Worm (Caenorhabditis elegans): ENCODE measurements around the gene F42A6.5.

Gene F42A6.5

DNA sequence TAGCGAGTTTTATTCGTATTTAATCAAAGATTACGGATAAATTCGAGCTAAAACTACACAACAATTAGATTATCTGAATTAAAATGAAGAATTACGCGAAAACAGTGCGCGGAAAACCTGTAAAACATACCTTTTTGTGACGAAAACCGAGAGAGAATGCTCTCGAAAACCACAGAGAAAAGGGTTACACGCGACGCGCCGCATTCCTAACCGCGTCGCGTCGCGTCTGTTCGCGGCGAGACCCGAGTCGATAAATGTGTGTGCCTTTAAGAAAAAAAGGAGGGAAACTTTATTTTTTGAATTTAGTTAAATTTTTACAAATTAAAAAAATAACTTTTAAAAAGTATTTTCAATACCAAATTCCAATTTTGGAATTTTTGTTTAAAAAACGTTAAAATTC, 7.0 kb upstream of the F42A6.5 start, which contains the start of gene hrpa-1 (continued):
- TF ChIP-seq lin-35 (GFP tag; optimal IDR thresholded peaks at IDR 0.05) (peak in 2 of 3 experiments; percentile 37 to 92), dpl-1 (GFP tag; optimal IDR thresholded peaks at IDR 0.05) (peak; percentile 88), nfyb-1 (GFP tag; IDR thresholded peaks at IDR 0.05) (0 out of 2 replicates have a peak, but pooled peaks have one; percentile 14), xnd-1 (tag; optimal IDR thresholded peaks at IDR 0.05) (no peak), ama-1 (optimal IDR thresholded peaks at IDR 0.05) (no peak), ama-1 (GFP tag; optimal IDR thresholded peaks at IDR 0.05) (no peak), Y79H2A.3 (GFP tag; conservative IDR thresholded peaks at IDR 0.05) (no peak), Y56A3A.18 (GFP tag; IDR thresholded peaks at IDR 0.05) (no peak), egrh-3 (GFP tag; IDR thresholded peaks at IDR 0.05) (no peak), attf-5 (GFP tag; optimal IDR thresholded peaks at IDR 0.05) (peak; percentile 45), lin-26 (GFP tag; IDR thresholded peaks at IDR 0.05) (no peak), snpc-1.3 (tag; optimal IDR thresholded peaks at IDR 0.05; ENCODE audit: insufficient read depth) (peak; percentile 52), hsf-1 (GFP tag; IDR thresholded peaks at IDR 0.05) (peak; percentile 83), nhr-80 (tag; optimal IDR thresholded peaks at IDR 0.05) (no peak), F23B12.7 (tag; optimal IDR thresholded peaks at IDR 0.05; ENCODE audit: insufficient read depth) (peak; percentile 66), C17E4.6 (GFP tag; IDR thresholded peaks at IDR 0.05) (no peak), ztf-18 (tag; optimal IDR thresholded peaks at IDR 0.05) (peak; percentile 2), Y95B8A.8 (GFP tag; IDR thresholded peaks at IDR 0.05) (peak; percentile 26; the same call in 1 of the 2 replicates), lin-54 (GFP tag; optimal IDR thresholded peaks at IDR 0.05) (peak; percentile 85), let-607 (tag; optimal IDR thresholded peaks at IDR 0.05) (peak in 1 of 2 experiments; percentile 30), chd-7 (tag; optimal IDR thresholded peaks at IDR 0.05) (no peak), F37B4.10 (GFP tag; IDR thresholded peaks at IDR 0.05) (no peak), madf-10 (tag; optimal IDR thresholded peaks at IDR 0.05) (peak; percentile 51), nhr-90 (tag; optimal IDR thresholded peaks at IDR 0.05) (no peak), hrde-1 (tag; optimal IDR thresholded peaks at IDR 0.05; ENCODE audit: borderline replicate concordance) (no peak), athp-1 (tag; optimal IDR thresholded peaks at IDR 0.05) (no peak), tbp1 (GFP tag; optimal IDR thresholded peaks at IDR 0.05) (peak; percentile 56), Y53F4B.3 (GFP tag; IDR thresholded peaks at IDR 0.05) (no peak), F55B11.4 (tag; optimal IDR thresholded peaks at IDR 0.05; ENCODE audit: borderline replicate concordance, insufficient read depth) (no peak), tlf-1 (GFP tag; optimal IDR thresholded peaks at IDR 0.05) (peak; percentile 43), aptf-3 (GFP tag; IDR thresholded peaks at IDR 0.05) (no peak), ztf-6 (GFP tag; IDR thresholded peaks at IDR 0.05) (no peak), attf-6 (GFP tag; IDR thresholded peaks at IDR 0.05) (no peak), sptf-2 (GFP tag; optimal IDR thresholded peaks at IDR 0.05) (no peak), ztf-26 (tag; optimal IDR thresholded peaks at IDR 0.05) (no peak), hmg-20 (GFP tag; IDR thresholded peaks at IDR 0.05) (no peak), unc-130 (GFP tag; optimal IDR thresholded peaks at IDR 0.05) (no peak), unc-62 (GFP tag; optimal IDR thresholded peaks at IDR 0.05) (no peak), Y67H2A.10 (GFP tag; conservative IDR thresholded peaks at IDR 0.05) (no peak), lsy-27 (tag; optimal IDR thresholded peaks at IDR 0.05; ENCODE audit: borderline replicate concordance, insufficient read depth) (no peak), akir-1 (GFP tag; optimal IDR thresholded peaks at IDR 0.05) (no peak), B0336.3 (GFP tag; IDR thresholded peaks at IDR 0.05) (no peak), fkh-3 (tag; optimal IDR thresholded peaks at IDR 0.05) (no peak), D2030.7 (GFP tag; IDR thresholded peaks at IDR 0.05) (no peak; the same call in 1 of the 2 replicates), ZK185.1 (tag; optimal IDR thresholded peaks at IDR 0.05; ENCODE audit: poor library complexity, severe bottlenecking) (no peak), nfya-2 (GFP tag; IDR thresholded peaks at IDR 0.05) (no peak), aptf-2 (GFP tag; conservative IDR thresholded peaks at IDR 0.05) (no peak), ceh-100 (GFP tag; IDR thresholded peaks at IDR 0.05) (no peak), lir-1 (GFP tag; conservative IDR thresholded peaks at IDR 0.05) (peak; percentile 62)

Data from whole organism, young adult.